Worm (Caenorhabditis elegans): ENCODE results near the gene gst-8.

ce11 chrII:4891012-4891775, 7.7 kb downstream of the gst-8 start, which contains the start of gene gst-9:
- no peak for TF ChIP-seq lin-13 (tag; optimal IDR thresholded peaks at IDR 0.05)
- TF ChIP-seq blmp-1 (tag; optimal IDR thresholded peaks at IDR 0.05), result no peak
- no peak for TF ChIP-seq unc-62 (GFP tag; optimal IDR thresholded peaks at IDR 0.05)
- TF ChIP-seq mls-2 (tag; optimal IDR thresholded peaks at IDR 0.05), result no peak
- TF ChIP-seq snpc-4 (tag; optimal IDR thresholded peaks at IDR 0.05), result no peak
- TF ChIP-seq lin-32 (GFP tag; optimal IDR thresholded peaks at IDR 0.05), result no peak
- TF ChIP-seq mep-1 (tag; optimal IDR thresholded peaks at IDR 0.05), result no peak
- TF ChIP-seq ceh-43 (GFP tag; optimal IDR thresholded peaks at IDR 0.05), result no peak
- TF ChIP-seq nhr-12 (tag; optimal IDR thresholded peaks at IDR 0.05), result no peak
